Fruit fly (Drosophila melanogaster) whole organism, embryonic: ENCODE measurements around the gene CG10467.

Source experiments
- CG11247 ChIP-seq: fragments of 200-800 bp; sonication (Bioruptor generic); IDR thresholded peaks from 2 replicates; pipeline ENCODE4 v1.3.6; 2022; ENCODE audit warnings: missing biosample characterization, missing genetic modification characterization
- CG11456 ChIP-seq: fragments of 200-800 bp; sonication (Bioruptor generic); IDR thresholded peaks from 3 replicates; pipeline ENCODE4 v1.3.6; 2022; ENCODE audit warnings: missing biosample characterization, missing genetic modification characterization
- CG12104 ChIP-seq: fragments of 200-800 bp; sonication (Bioruptor generic); optimal IDR thresholded peaks from 3 replicates; lab custom pipeline; 2016; ENCODE audit warnings: missing biosample characterization, missing genetic modification characterization
- CG12769 ChIP-seq: fragments of 200-800 bp; sonication (Bioruptor generic); optimal IDR thresholded peaks from 2 replicates; lab custom pipeline; 2019; ENCODE audit warnings: missing biosample characterization, mild to moderate bottlenecking, missing genetic modification characterization, moderate library complexity
- CG1602 ChIP-seq: fragments of 200-800 bp; sonication (Bioruptor generic); optimal IDR thresholded peaks from 3 replicates; lab custom pipeline; 2016; ENCODE audit warnings: missing biosample characterization, missing genetic modification characterization
- CG18262 ChIP-seq: fragments of 200-800 bp; optimal IDR thresholded peaks from 3 replicates; lab custom pipeline; 2019; ENCODE audit warnings: missing biosample characterization, mild to moderate bottlenecking, missing genetic modification characterization, moderate library complexity
- CG2129 ChIP-seq: fragments of 200-800 bp; sonication (Bioruptor generic); IDR thresholded peaks from 2 replicates; pipeline ENCODE4 v1.3.6; 2022; ENCODE audit warnings: missing biosample characterization, missing genetic modification characterization; ENCODE audit not compliant: partially characterized antibody
- CG2875 ChIP-seq: fragments of 200-800 bp; sonication (Bioruptor generic); optimal IDR thresholded peaks from 2 replicates; lab custom pipeline; 2017; ENCODE audit warnings: missing biosample characterization, mild to moderate bottlenecking, missing genetic modification characterization, missing genetic modification reagents
- CG30020 ChIP-seq: fragments of 200-800 bp; optimal IDR thresholded peaks from 2 replicates; lab custom pipeline; 2019; ENCODE audit warnings: missing biosample characterization, mild to moderate bottlenecking, missing genetic modification characterization, moderate library complexity
- CG31388 ChIP-seq: fragments of 200-800 bp; sonication (Bioruptor generic); optimal IDR thresholded peaks from 2 replicates; lab custom pipeline; 2016; ENCODE audit warnings: missing biosample characterization, missing genetic modification characterization
- CG42726 ChIP-seq: fragments of 200-800 bp; sonication (Bioruptor generic); IDR thresholded peaks from 2 replicates; pipeline ENCODE4 v1.3.6; 2022; ENCODE audit warnings: missing biosample characterization, missing genetic modification characterization; ENCODE audit not compliant: partially characterized antibody
- CG4424 ChIP-seq: fragments of 200-800 bp; sonication (Bioruptor generic); optimal IDR thresholded peaks from 3 replicates; lab custom pipeline; 2016; ENCODE audit warnings: missing biosample characterization, missing genetic modification characterization
- CG6272 ChIP-seq: fragments of 200-800 bp; sonication (Bioruptor generic); IDR thresholded peaks from 2 replicates; pipeline ENCODE4 v1.3.6; 2022; ENCODE audit warnings: missing biosample characterization, missing genetic modification characterization
- CG6791 ChIP-seq: fragments of 200-800 bp; sonication (Bioruptor generic); IDR thresholded peaks from 3 replicates; pipeline ENCODE4 v1.3.6; 2022; ENCODE audit warnings: missing biosample characterization, missing genetic modification characterization; ENCODE audit not compliant: partially characterized antibody
- CG8388 ChIP-seq: fragments of 200-800 bp; sonication (Bioruptor generic); optimal IDR thresholded peaks from 2 replicates; lab custom pipeline; 2019; ENCODE audit warnings: missing biosample characterization, mild to moderate bottlenecking, missing genetic modification characterization, moderate library complexity
- CG9817 ChIP-seq: fragments of 200-800 bp; sonication (Bioruptor generic); optimal IDR thresholded peaks from 2 replicates; lab custom pipeline; 2018; ENCODE audit warnings: missing biosample characterization, mild to moderate bottlenecking, missing genetic modification characterization, moderate library complexity
- CTCF ChIP-seq: fragments of 200-800 bp; sonication (Bioruptor generic); optimal IDR thresholded peaks from 2 replicates; lab custom pipeline; 2017; ENCODE audit warnings: missing biosample characterization, mild to moderate bottlenecking, missing genetic modification characterization, moderate library complexity
- Ets65A ChIP-seq: fragments of 200-800 bp; sonication (Bioruptor generic); peaks from one replicate; lab custom pipeline; 2016; ENCODE audit warnings: missing biosample characterization, missing genetic modification characterization
- Ets97D ChIP-seq: fragments of 200-800 bp; sonication (Bioruptor generic); optimal IDR thresholded peaks from 3 replicates; lab custom pipeline; 2016; ENCODE audit warnings: missing biosample characterization, missing genetic modification characterization
- HLH54F ChIP-seq: fragments of 200-800 bp; sonication (Bioruptor generic); optimal IDR thresholded peaks from 3 replicates; lab custom pipeline; 2016; ENCODE audit warnings: missing biosample characterization, missing genetic modification characterization
- Jarid2 ChIP-seq: fragments of 200-800 bp; sonication (Bioruptor generic); optimal IDR thresholded peaks from 3 replicates; lab custom pipeline; 2017; ENCODE audit warnings: mild to moderate bottlenecking, missing biosample characterization, missing genetic modification reagents, missing genetic modification characterization
- Med ChIP-seq: fragments of 200-800 bp; sonication (Bioruptor generic); peaks from one replicate; lab custom pipeline; 2016; ENCODE audit warnings: missing biosample characterization, missing genetic modification characterization, mild to moderate bottlenecking, inconsistent platforms, moderate library complexity
- Nf-YB ChIP-seq: fragments of 200-800 bp; sonication (Bioruptor generic); optimal IDR thresholded peaks from 3 replicates; lab custom pipeline; 2019; ENCODE audit warnings: missing biosample characterization, mild to moderate bottlenecking, missing genetic modification characterization, moderate library complexity
- Oaz ChIP-seq: fragments of 200-800 bp; sonication (Bioruptor generic); IDR thresholded peaks from 2 replicates; pipeline ENCODE4 v1.3.6; 2022; ENCODE audit warnings: missing biosample characterization, missing genetic modification characterization
- Pdp1 ChIP-seq, 2 experiments: fragments of 200-800 bp; sonication (Bioruptor generic); optimal IDR thresholded peaks; 3 replicates each; lab custom pipeline; 2016; ENCODE audit warnings: missing biosample characterization in 2 of 2, missing genetic modification characterization in 2 of 2, mild to moderate bottlenecking in 1 of 2, moderate library complexity in 1 of 2
- Sry-δ ChIP-seq: fragments of 200-800 bp; sonication (Bioruptor generic); optimal IDR thresholded peaks from 2 replicates; lab custom pipeline; 2016; ENCODE audit warnings: missing biosample characterization, missing genetic modification characterization
- Tbp ChIP-seq: fragments of >200 bp; optimal IDR thresholded peaks from 2 replicates; lab custom pipeline; 2018; ENCODE audit warnings: missing biosample characterization, missing genetic modification characterization
- ase ChIP-seq: fragments of 200-800 bp; sonication (Bioruptor generic); IDR thresholded peaks from 3 replicates; pipeline ENCODE4 v1.3.6; 2022; ENCODE audit warnings: missing biosample characterization, missing genetic modification characterization
- bcd ChIP-seq: fragments of 200-800 bp; sonication (Bioruptor generic); optimal IDR thresholded peaks from 2 replicates; lab custom pipeline; 2017; ENCODE audit warnings: missing biosample characterization, mild to moderate bottlenecking, missing genetic modification characterization
- ci ChIP-seq: fragments of 200-800 bp; sonication (Bioruptor generic); IDR thresholded peaks from 3 replicates; pipeline ENCODE4 v1.3.6; 2022; ENCODE audit warnings: missing biosample characterization, missing genetic modification characterization
- crol ChIP-seq: fragments of 200-800 bp; sonication (Bioruptor generic); IDR thresholded peaks from 2 replicates; pipeline ENCODE4 v1.3.6; 2022; ENCODE audit warnings: missing biosample characterization, missing genetic modification characterization
- da ChIP-seq: fragments of 200-800 bp; sonication (Bioruptor generic); optimal IDR thresholded peaks from 2 replicates; lab custom pipeline; 2016; ENCODE audit warnings: missing biosample characterization, missing genetic modification characterization
- dpn ChIP-seq, 2 experiments: fragments of 200-800 bp; sonication (Bioruptor generic); optimal IDR thresholded peaks; 3 replicates each; lab custom pipeline; 2016; ENCODE audit warnings: missing biosample characterization in 2 of 2, missing genetic modification characterization in 2 of 2
- eve ChIP-seq, 2 experiments: fragments of >200 bp; optimal IDR thresholded peaks; 2 replicates each; lab custom pipeline; 2017; ENCODE audit warnings: missing biosample characterization in 2 of 2, missing genetic modification characterization in 2 of 2
- ewg ChIP-seq: fragments of 200-800 bp; sonication (Bioruptor generic); optimal IDR thresholded peaks from 3 replicates; lab custom pipeline; 2017; ENCODE audit warnings: mild to moderate bottlenecking, missing biosample characterization, missing genetic modification reagents, missing genetic modification characterization
- ftz-f1 ChIP-seq: fragments of 200-800 bp; sonication (Bioruptor generic); optimal IDR thresholded peaks from 2 replicates; lab custom pipeline; 2016; ENCODE audit warnings: missing biosample characterization, missing genetic modification characterization
- gce ChIP-seq: fragments of 200-800 bp; sonication (Bioruptor generic); IDR thresholded peaks from 3 replicates; pipeline ENCODE4 v1.3.6; 2022; ENCODE audit warnings: missing biosample characterization, missing genetic modification characterization
- gem ChIP-seq: fragments of 200-800 bp; sonication (Bioruptor generic); optimal IDR thresholded peaks from 2 replicates; lab custom pipeline; 2019; ENCODE audit warnings: missing biosample characterization, mild to moderate bottlenecking, missing genetic modification characterization, moderate library complexity
- hb ChIP-seq: fragments of 200-800 bp; sonication (Bioruptor generic); IDR thresholded peaks from 3 replicates; pipeline ENCODE4 v1.3.6; 2022; ENCODE audit warnings: missing biosample characterization, missing genetic modification characterization; ENCODE audit not compliant: partially characterized antibody
- jumu ChIP-seq: fragments of 200-800 bp; sonication (Bioruptor generic); optimal IDR thresholded peaks from 3 replicates; lab custom pipeline; 2016; ENCODE audit warnings: missing biosample characterization, missing genetic modification characterization
- lmd ChIP-seq: fragments of 200-800 bp; sonication (Bioruptor generic); IDR thresholded peaks from 2 replicates; pipeline ENCODE4 v1.3.6; 2022; ENCODE audit warnings: missing biosample characterization, missing genetic modification characterization
- lov ChIP-seq, 2 experiments: fragments of 200-800 bp in 1 of 2; fragments of >200 bp in 1 of 2; sonication (Bioruptor generic) in 1 of 2; IDR thresholded peaks in 1 of 2; optimal IDR thresholded peaks in 1 of 2; 2 replicates in 1 of 2; 3 replicates in 1 of 2; pipeline versions ENCODE4 v1.3.6 to Lab custom; 2017 to 2022; ENCODE audit warnings: missing biosample characterization in 1 of 2, missing genetic modification characterization in 1 of 2
- onecut ChIP-seq: fragments of 200-800 bp; sonication (Bioruptor generic); IDR thresholded peaks from 2 replicates; pipeline ENCODE4 v1.3.6; 2022; ENCODE audit warnings: missing biosample characterization, missing genetic modification characterization
- pho ChIP-seq: fragments of 200-800 bp; sonication (Bioruptor generic); optimal IDR thresholded peaks from 2 replicates; lab custom pipeline; 2016; ENCODE audit warnings: missing biosample characterization, missing genetic modification characterization
- pita ChIP-seq: fragments of 200-800 bp; sonication (Bioruptor generic); optimal IDR thresholded peaks from 2 replicates; lab custom pipeline; 2017; ENCODE audit warnings: missing biosample characterization, mild to moderate bottlenecking, missing genetic modification characterization
- seq ChIP-seq: fragments of 200-800 bp; sonication (Bioruptor generic); IDR thresholded peaks from 2 replicates; pipeline ENCODE4 v1.3.6; 2022; ENCODE audit warnings: missing biosample characterization, missing genetic modification characterization
- slp2 ChIP-seq: fragments of 200-800 bp; sonication (Bioruptor generic); optimal IDR thresholded peaks from 2 replicates; lab custom pipeline; 2016; ENCODE audit warnings: missing biosample characterization, missing genetic modification characterization
- stwl ChIP-seq: fragments of 200-800 bp; sonication (Bioruptor generic); optimal IDR thresholded peaks from 3 replicates; lab custom pipeline; 2018; ENCODE audit warnings: missing biosample characterization, mild to moderate bottlenecking, missing genetic modification characterization, moderate library complexity
- toy ChIP-seq: fragments of 200-800 bp; sonication (Bioruptor generic); IDR thresholded peaks from 2 replicates; pipeline ENCODE4 v1.3.6; 2022; ENCODE audit warnings: missing biosample characterization, missing genetic modification characterization
- zen2 ChIP-seq: fragments of 200-800 bp; sonication (Bioruptor generic); IDR thresholded peaks from 3 replicates; pipeline ENCODE4 v1.3.6; 2022; ENCODE audit warnings: missing biosample characterization, missing genetic modification characterization; ENCODE audit not compliant: partially characterized antibody

Gene CG10467

dm6 chr3L:6103658-6104057, 9.1 kb upstream of the CG10467 start:
- TF ChIP-seq CG6791 (GFP tag; lab: Robert Waterston, UW) (no peak), Ets65A (GFP tag; lab: Kevin White, UChicago) (peak; percentile 35), CG12769 (tag; lab: Kevin White, UChicago) (no peak), crol (GFP tag; lab: Robert Waterston, UW) (0 out of 2 replicates have a peak, but pooled peaks have one; percentile 22), Jarid2 (GFP tag; lab: Kevin White, UChicago) (no peak), CG31388 (GFP tag; lab: Kevin White, UChicago) (no peak), toy (no peak), eve (GFP tag; optimal IDR thresholded peaks at IDR 0.05; lab: Kevin White, UChicago) (no peak), lov (optimal IDR thresholded peaks at IDR 0.05; lab: Kevin White, UChicago) (no peak), lov (GFP tag; IDR thresholded peaks at IDR 0.05; lab: Robert Waterston, UW) (no peak), Tbp (GFP tag; lab: Kevin White, UChicago) (no peak), CG6272 (GFP tag; lab: Robert Waterston, UW) (0 out of 2 replicates have a peak, but pooled peaks have one; percentile 26), lmd (GFP tag; lab: Robert Waterston, UW) (no peak), zen2 (GFP tag; lab: Robert Waterston, UW) (no peak), CTCF (GFP tag; lab: Kevin White, UChicago) (peak; percentile 90), Sry-δ (GFP tag; lab: Kevin White, UChicago) (no peak), dpn (GFP tag; optimal IDR thresholded peaks at IDR 0.05; lab: Kevin White, UChicago) (no peak), Med (GFP tag; lab: Kevin White, UChicago) (peak; percentile 53), onecut (GFP tag; lab: Robert Waterston, UW) (0 out of 2 replicates have a peak, but pooled peaks have one; percentile 6), CG2129 (no peak), Ets97D (GFP tag; lab: Kevin White, UChicago) (peak; percentile 30), CG8388 (GFP tag; lab: Kevin White, UChicago) (no peak), da (GFP tag; lab: Kevin White, UChicago) (no peak), CG12104 (GFP tag; lab: Kevin White, UChicago) (no peak), hb (GFP tag; lab: Robert Waterston, UW) (no peak), stwl (no peak), jumu (GFP tag; lab: Kevin White, UChicago) (no peak), Oaz (GFP tag; lab: Robert Waterston, UW) (0 out of 2 replicates have a peak, but pooled peaks have one; percentile 5), seq (GFP tag; lab: Robert Waterston, UW) (0 out of 2 replicates have a peak, but pooled peaks have one; percentile 33), pita (GFP tag; lab: Kevin White, UChicago) (peak; percentile 49), CG11456 (GFP tag; lab: Robert Waterston, UW) (0 out of 3 replicates have a peak, but pooled peaks have one; percentile 41), ci (GFP tag; lab: Robert Waterston, UW) (0 out of 3 replicates have a peak, but pooled peaks have one; percentile 25), CG1602 (GFP tag; lab: Kevin White, UChicago) (no peak), bcd (GFP tag; lab: Kevin White, UChicago) (no peak), CG30020 (tag; lab: Kevin White, UChicago) (no peak), Pdp1 (GFP tag; optimal IDR thresholded peaks at IDR 0.05; lab: Kevin White, UChicago) (no peak), CG42726 (GFP tag; lab: Robert Waterston, UW) (0 out of 2 replicates have a peak, but pooled peaks have one; percentile 16)

- 0 out of 3 replicates have a peak, but pooled peaks have one; percentile 12 for TF ChIP-seq zen2 (GFP tag; lab: Robert Waterston, UW)
- no peak for TF ChIP-seq slp2 (GFP tag; lab: Kevin White, UChicago)
- TF ChIP-seq CG9817 (tag; lab: Kevin White, UChicago), result no peak
- TF ChIP-seq CG18262, result no peak
- TF ChIP-seq CG4424, result no peak
- no peak for TF ChIP-seq lov (optimal IDR thresholded peaks at IDR 0.05; lab: Kevin White, UChicago)
- 0 out of 3 replicates have a peak, but pooled peaks have one; percentile 11 for TF ChIP-seq lov (GFP tag; IDR thresholded peaks at IDR 0.05; lab: Robert Waterston, UW)
- no peak for TF ChIP-seq HLH54F (GFP tag; lab: Kevin White, UChicago)
- TF ChIP-seq gce, result no peak
- peak; percentile 79 for TF ChIP-seq ewg (GFP tag; lab: Kevin White, UChicago)
- TF ChIP-seq CG1602 (GFP tag; lab: Kevin White, UChicago), result no peak
- TF ChIP-seq ftz-f1 (GFP tag; lab: Kevin White, UChicago), result no peak
- TF ChIP-seq gem (tag; lab: Kevin White, UChicago), result no peak
- TF ChIP-seq Med (GFP tag; lab: Kevin White, UChicago), result peak; percentile 42
- peak; percentile 75 for TF ChIP-seq Nf-YB (GFP tag; lab: Kevin White, UChicago)
- TF ChIP-seq CG11247 (GFP tag; lab: Robert Waterston, UW), result no peak
- TF ChIP-seq ase (GFP tag; lab: Robert Waterston, UW), result no peak
- TF ChIP-seq CG2875 (GFP tag; lab: Kevin White, UChicago), result no peak
- no peak for TF ChIP-seq pho (GFP tag; lab: Kevin White, UChicago)
These were observed 2.7 kb upstream of the CG10467 start, which contains the start of gene Ets65A for dm6 chr3L:6097270-6097669. Ets65A (plus strand) TSS chr3L:6097617.
